Fruit fly (Drosophila melanogaster) whole organism: ENCODE measurements around the gene CG13917.

Experiments used
- CG8478 ChIP-seq: fragments of >200 bp; optimal IDR thresholded peaks from 2 replicates; lab custom pipeline; 2018; ENCODE audit warnings: inconsistent platforms
- Dll ChIP-seq: fragments of >200 bp; optimal IDR thresholded peaks from 2 replicates; lab custom pipeline; 2017
- pan ChIP-seq: fragments of >200 bp; optimal IDR thresholded peaks from 2 replicates; lab custom pipeline; 2017
- psq ChIP-seq: fragments of >200 bp; optimal IDR thresholded peaks from 2 replicates; lab custom pipeline; 2017
- usp ChIP-seq: fragments of >200 bp; optimal IDR thresholded peaks from 2 replicates; lab custom pipeline; 2017; ENCODE audit warnings: missing biosample characterization, missing genetic modification characterization, mixed read lengths

DNA sequence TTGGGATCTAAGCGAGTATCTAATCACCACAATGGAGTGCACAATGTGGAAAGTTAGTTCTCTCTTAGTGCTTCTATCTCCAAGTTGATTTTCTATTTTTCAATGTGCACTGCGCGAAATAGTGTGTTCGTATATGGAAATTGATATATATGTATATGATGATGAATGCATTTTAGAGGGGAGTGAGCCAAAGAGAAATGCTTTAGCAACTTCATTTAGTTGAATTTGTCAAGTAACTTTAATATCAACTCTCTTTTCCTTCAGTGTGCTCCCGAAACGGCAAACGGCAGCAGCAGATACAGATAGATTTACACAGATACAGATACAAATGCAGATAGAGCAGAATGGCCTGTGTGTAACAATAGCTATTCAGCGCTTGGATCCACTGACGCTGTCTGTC is 7.5 kb downstream of the CG13917 start:
- no peak for TF ChIP-seq psq (lab: Kevin White, UChicago)
- TF ChIP-seq pan: no peak
- TF ChIP-seq CG8478 (lab: Kevin White, UChicago): no peak
- no peak for TF ChIP-seq usp (GFP tag; lab: Kevin White, UChicago)
- no peak for TF ChIP-seq Dll (lab: Kevin White, UChicago)
